Worm (Caenorhabditis elegans) whole organism, L3 larva: ENCODE data around the gene phf-32.

Source experiments
- R02D3.7 ChIP-seq: fragments of 150-350 bp; optimal IDR thresholded peaks from 2 replicates; lab custom pipeline; 2014; ENCODE audit warnings: missing biosample characterization, missing genetic modification characterization
- ZK546.5 ChIP-seq: sonication (generic microtip); optimal IDR thresholded peaks from 2 replicates; lab custom pipeline; 2017; ENCODE audit warnings: missing biosample characterization, missing genetic modification characterization
- ceh-16 ChIP-seq: sonication (generic microtip); optimal IDR thresholded peaks from 2 replicates; lab custom pipeline; 2017; ENCODE audit warnings: missing biosample characterization, missing genetic modification characterization
- ceh-82 ChIP-seq: fragments of 150-350 bp; optimal IDR thresholded peaks from 2 replicates; lab custom pipeline; 2014; ENCODE audit warnings: missing biosample characterization, missing genetic modification characterization
- ceh-9 ChIP-seq: sonication (generic microtip); optimal IDR thresholded peaks from 2 replicates; lab custom pipeline; 2018; ENCODE audit warnings: missing biosample characterization, missing genetic modification characterization
- daf-12 ChIP-seq: fragments of 150-350 bp; optimal IDR thresholded peaks from 2 replicates; lab custom pipeline; 2014; ENCODE audit warnings: missing biosample characterization, missing genetic modification reagents, missing genetic modification characterization
- egl-27 ChIP-seq: sonication (generic microtip); optimal IDR thresholded peaks from 4 replicates; lab custom pipeline; 2017; ENCODE audit warnings: missing biosample characterization, missing genetic modification reagents, missing genetic modification characterization
- egl-5 ChIP-seq: fragments of 150-350 bp; optimal IDR thresholded peaks from 2 replicates; lab custom pipeline; 2017; ENCODE audit warnings: missing biosample characterization, missing genetic modification reagents, missing genetic modification characterization, inconsistent platforms
- elt-1 ChIP-seq: fragments of 150-350 bp; optimal IDR thresholded peaks from 2 replicates; lab custom pipeline; 2014; ENCODE audit warnings: missing biosample characterization, missing genetic modification characterization
- elt-2 ChIP-seq: sonication (generic microtip); optimal IDR thresholded peaks from 2 replicates; lab custom pipeline; 2016; ENCODE audit warnings: missing genetic modification reagents, mild to moderate bottlenecking, missing genetic modification characterization, missing compliant biosample characterization
- elt-3 ChIP-seq, 3 experiments: fragments of 150-350 bp in 1 of 3; sonication (generic microtip) in 2 of 3; optimal IDR thresholded peaks; 2 replicates in 2 of 3; 4 replicates in 1 of 3; lab custom pipeline; 2014 to 2017; ENCODE audit warnings: missing biosample characterization in 3 of 3, missing genetic modification characterization in 3 of 3
- eor-1 ChIP-seq, 2 experiments: fragments of 150-350 bp; optimal IDR thresholded peaks; 2 replicates each; lab custom pipeline; 2014 to 2018; ENCODE audit warnings: missing biosample characterization in 2 of 2, missing genetic modification characterization in 2 of 2
- fkh-2 ChIP-seq: fragments of 150-350 bp; optimal IDR thresholded peaks from 2 replicates; lab custom pipeline; 2014; ENCODE audit warnings: missing biosample characterization, missing genetic modification reagents, missing genetic modification characterization
- hmg-11 ChIP-seq: sonication (generic microtip); optimal IDR thresholded peaks from 2 replicates; lab custom pipeline; 2016; ENCODE audit warnings: missing genetic modification characterization, missing compliant biosample characterization
- jun-1 ChIP-seq: fragments of 150-350 bp; optimal IDR thresholded peaks from 2 replicates; lab custom pipeline; 2014; ENCODE audit warnings: missing biosample characterization, missing genetic modification reagents, missing genetic modification characterization
- lin-15B ChIP-seq: fragments of 150-350 bp; optimal IDR thresholded peaks from 2 replicates; lab custom pipeline; 2014; ENCODE audit warnings: missing biosample characterization, missing genetic modification characterization
- lin-39 ChIP-seq: fragments of 150-350 bp; optimal IDR thresholded peaks from 2 replicates; lab custom pipeline; 2018; ENCODE audit warnings: missing biosample characterization, missing genetic modification reagents, missing genetic modification characterization
- mml-1 ChIP-seq: fragments of 150-350 bp; sonication (generic microtip); optimal IDR thresholded peaks from 3 replicates; lab custom pipeline; 2014; ENCODE audit warnings: missing biosample characterization, missing genetic modification characterization
- nfya-1 ChIP-seq: sonication (generic microtip); optimal IDR thresholded peaks from 2 replicates; lab custom pipeline; 2017; ENCODE audit warnings: missing genetic modification characterization, mild to moderate bottlenecking, missing compliant biosample characterization, antibody characterized with exemption, moderate library complexity; ENCODE audit not compliant: insufficient read depth
- nhr-11 ChIP-seq: fragments of 150-350 bp; optimal IDR thresholded peaks from 2 replicates; lab custom pipeline; 2014; ENCODE audit warnings: missing biosample characterization, missing genetic modification characterization
- nhr-12 ChIP-seq: fragments of 150-350 bp; optimal IDR thresholded peaks from 2 replicates; lab custom pipeline; 2014; ENCODE audit warnings: missing biosample characterization, missing genetic modification characterization
- nhr-23 ChIP-seq: fragments of 150-350 bp; optimal IDR thresholded peaks from 2 replicates; lab custom pipeline; 2014; ENCODE audit warnings: missing biosample characterization, missing genetic modification reagents, missing genetic modification characterization
- nhr-28 ChIP-seq: fragments of 150-350 bp; optimal IDR thresholded peaks from 2 replicates; lab custom pipeline; 2014; ENCODE audit warnings: missing biosample characterization, missing genetic modification characterization
- nhr-43 ChIP-seq: sonication (generic microtip); optimal IDR thresholded peaks from 2 replicates; lab custom pipeline; 2016; ENCODE audit warnings: mild to moderate bottlenecking, missing genetic modification characterization, missing compliant biosample characterization; ENCODE audit not compliant: poor library complexity, severe bottlenecking
- nhr-76 ChIP-seq: fragments of 150-350 bp; sonication (generic microtip); optimal IDR thresholded peaks from 5 replicates; lab custom pipeline; 2014; ENCODE audit warnings: missing biosample characterization, missing genetic modification characterization
- pha-4 ChIP-seq: fragments of 150-350 bp; optimal IDR thresholded peaks from 2 replicates; lab custom pipeline; 2014; ENCODE audit warnings: missing biosample characterization, missing genetic modification reagents, missing genetic modification characterization
- pqm-1 ChIP-seq: fragments of 150-350 bp; optimal IDR thresholded peaks from 2 replicates; lab custom pipeline; 2017; ENCODE audit warnings: missing biosample characterization, missing genetic modification characterization, inconsistent platforms
- snpc-4 ChIP-seq: fragments of 150-350 bp; optimal IDR thresholded peaks from 2 replicates; lab custom pipeline; 2014; ENCODE audit warnings: missing biosample characterization, missing genetic modification characterization
- tbx-2 ChIP-seq: sonication (generic microtip); optimal IDR thresholded peaks from 2 replicates; lab custom pipeline; 2016; ENCODE audit warnings: mild to moderate bottlenecking, missing genetic modification characterization, missing compliant biosample characterization
- unc-39 ChIP-seq: sonication (generic microtip); optimal IDR thresholded peaks from 4 replicates; lab custom pipeline; 2017; ENCODE audit warnings: missing biosample characterization, missing genetic modification characterization
- unc-62 ChIP-seq: fragments of 150-350 bp; sonication (generic microtip); optimal IDR thresholded peaks from 4 replicates; lab custom pipeline; 2014; ENCODE audit warnings: missing biosample characterization, missing genetic modification reagents, missing genetic modification characterization
- zag-1 ChIP-seq: fragments of 150-350 bp; optimal IDR thresholded peaks from 2 replicates; lab custom pipeline; 2014; ENCODE audit warnings: missing biosample characterization, missing genetic modification characterization
- ztf-11 ChIP-seq: fragments of 150-350 bp; optimal IDR thresholded peaks from 2 replicates; lab custom pipeline; 2014; ENCODE audit warnings: missing biosample characterization, missing genetic modification characterization

Gene phf-32

DNA sequence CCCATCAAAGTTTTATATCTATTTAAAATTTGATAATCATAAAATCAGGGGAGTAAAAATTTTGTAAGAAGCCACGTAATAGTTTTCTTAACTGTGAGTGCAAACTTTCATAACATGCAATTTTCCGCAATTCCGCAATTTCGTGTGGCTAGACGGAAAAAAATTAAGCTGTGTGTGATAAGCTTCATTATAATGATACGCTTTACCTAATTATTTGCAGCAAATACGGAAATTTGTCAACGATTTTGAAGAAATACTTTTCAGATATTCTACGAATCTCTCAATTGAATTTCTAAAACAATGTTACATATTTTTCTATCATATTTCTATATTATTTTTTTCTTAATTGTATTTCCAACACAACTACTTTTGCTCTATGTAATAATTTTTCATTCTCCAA lies 25.1 kb downstream of the phf-32 start, which contains the start of gene srd-46:
TSS of gene srd-46 (plus strand) at position 301 of the 400 bp plus-strand sequence.
- no peak for TF ChIP-seq unc-39 (tag; lab: Kevin White, UChicago)
- TF ChIP-seq elt-3 (tag; optimal IDR thresholded peaks at IDR 0.05; lab: Kevin White, UChicago): no peak
- TF ChIP-seq R02D3.7 (tag; lab: Kevin White, UChicago): no peak
- no peak for TF ChIP-seq hmg-11 (tag; lab: Kevin White, UChicago)
- TF ChIP-seq egl-27 (tag; lab: Kevin White, UChicago): no peak
- TF ChIP-seq ceh-82 (tag; lab: Kevin White, UChicago): no peak
- TF ChIP-seq ZK546.5 (tag; lab: Kevin White, UChicago): no peak
- TF ChIP-seq egl-5 (tag; lab: Kevin White, UChicago): no peak
- no peak for TF ChIP-seq nfya-1 (tag; lab: Kevin White, UChicago)
- no peak for TF ChIP-seq jun-1 (tag; lab: Kevin White, UChicago)
- TF ChIP-seq, all 47 proteins: peak for 0

DNA sequence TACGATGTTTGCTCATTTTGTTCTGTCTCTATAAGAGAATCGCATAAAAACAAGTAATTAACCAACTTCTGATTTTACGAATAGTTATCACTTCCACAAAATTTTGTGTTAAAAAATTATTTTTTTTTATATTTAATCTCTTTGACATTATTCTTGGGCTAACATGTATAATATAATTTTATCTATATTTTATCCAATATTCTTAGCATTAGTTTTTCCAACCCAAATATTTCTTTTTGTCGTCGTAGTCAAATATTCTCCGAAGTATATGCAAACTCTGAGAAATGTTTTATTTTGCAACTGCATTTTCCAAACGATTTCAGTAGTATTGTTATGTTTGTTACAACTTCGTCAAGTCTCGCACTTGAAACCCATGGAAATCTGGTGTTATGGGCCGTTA lies 26.8 kb downstream of the phf-32 start, which contains the start of gene srd-47:
TSS of gene srd-47 (plus strand) at position 164 of the 400 bp plus-strand sequence.
- no peak for TF ChIP-seq pha-4 (tag; lab: Kevin White, UChicago)
- TF ChIP-seq nhr-12 (tag; lab: Kevin White, UChicago): no peak
- no peak for TF ChIP-seq egl-27 (tag; lab: Kevin White, UChicago)
- no peak for TF ChIP-seq ceh-9 (tag; lab: Kevin White, UChicago)
- TF ChIP-seq lin-15B: no peak
- TF ChIP-seq nhr-76 (tag; lab: Kevin White, UChicago): no peak
- TF ChIP-seq eor-1 (tag; optimal IDR thresholded peaks at IDR 0.05; lab: Kevin White, UChicago): no peak
- no peak for TF ChIP-seq ZK546.5 (tag; lab: Kevin White, UChicago)
- TF ChIP-seq R02D3.7 (tag; lab: Kevin White, UChicago): no peak
- TF ChIP-seq tbx-2 (tag; lab: Kevin White, UChicago): no peak
- TF ChIP-seq ceh-16 (tag; lab: Kevin White, UChicago): no peak
- no peak for TF ChIP-seq daf-12 (tag; lab: Kevin White, UChicago)
- no peak for TF ChIP-seq nhr-11 (tag; lab: Kevin White, UChicago)
- TF ChIP-seq nhr-28 (tag; lab: Kevin White, UChicago): no peak
- TF ChIP-seq snpc-4 (tag; lab: Kevin White, UChicago): no peak
- no peak for TF ChIP-seq ztf-11 (tag; lab: Kevin White, UChicago)
- TF ChIP-seq lin-39 (tag; lab: Kevin White, UChicago): no peak
- no peak for TF ChIP-seq elt-2 (tag; lab: Kevin White, UChicago)
- no peak for TF ChIP-seq zag-1 (tag; lab: Kevin White, UChicago)
- no peak for TF ChIP-seq fkh-2 (tag; lab: Kevin White, UChicago)

DNA sequence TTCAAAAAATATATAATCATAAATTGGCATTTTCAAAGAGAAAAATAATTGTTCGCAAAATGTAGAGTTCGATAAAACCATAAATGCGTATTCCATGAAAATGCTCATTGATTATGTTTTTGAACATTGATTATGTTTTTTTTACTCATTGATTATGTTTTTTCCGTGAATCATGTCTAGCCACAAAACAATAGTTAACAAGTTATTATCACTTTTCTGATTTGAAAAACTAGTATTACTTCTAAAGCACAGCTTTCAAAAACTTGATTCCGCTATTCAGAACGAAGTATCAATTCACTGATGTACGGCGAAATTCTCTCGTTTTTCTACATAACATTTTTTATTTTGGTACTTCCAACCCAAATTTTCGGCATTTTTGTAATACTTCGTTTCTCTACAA lies 29.1 kb downstream of the phf-32 start, which contains the start of gene srd-48:
TSS of gene srd-48 (plus strand) at position 301 of the 400 bp plus-strand sequence.
- TF ChIP-seq nhr-28 (tag; lab: Kevin White, UChicago): no peak
- TF ChIP-seq nhr-43 (tag; lab: Kevin White, UChicago): no peak
- no peak for TF ChIP-seq pqm-1 (tag; lab: Kevin White, UChicago)
- no peak for TF ChIP-seq ZK546.5 (tag; lab: Kevin White, UChicago)
- TF ChIP-seq daf-12 (tag; lab: Kevin White, UChicago): no peak
- no peak for TF ChIP-seq unc-62 (GFP tag; lab: Kevin White, UChicago)
- TF ChIP-seq nhr-23: no peak
- TF ChIP-seq unc-39 (tag; lab: Kevin White, UChicago): no peak
- no peak for TF ChIP-seq ztf-11 (tag; lab: Kevin White, UChicago)
- TF ChIP-seq elt-3 (tag; optimal IDR thresholded peaks at IDR 0.05; lab: Kevin White, UChicago): no peak
- TF ChIP-seq elt-2 (tag; lab: Kevin White, UChicago): no peak
- TF ChIP-seq elt-1: no peak
- TF ChIP-seq tbx-2 (tag; lab: Kevin White, UChicago): no peak
- no peak for TF ChIP-seq mml-1
- TF ChIP-seq, all 47 proteins: peak for 0

DNA sequence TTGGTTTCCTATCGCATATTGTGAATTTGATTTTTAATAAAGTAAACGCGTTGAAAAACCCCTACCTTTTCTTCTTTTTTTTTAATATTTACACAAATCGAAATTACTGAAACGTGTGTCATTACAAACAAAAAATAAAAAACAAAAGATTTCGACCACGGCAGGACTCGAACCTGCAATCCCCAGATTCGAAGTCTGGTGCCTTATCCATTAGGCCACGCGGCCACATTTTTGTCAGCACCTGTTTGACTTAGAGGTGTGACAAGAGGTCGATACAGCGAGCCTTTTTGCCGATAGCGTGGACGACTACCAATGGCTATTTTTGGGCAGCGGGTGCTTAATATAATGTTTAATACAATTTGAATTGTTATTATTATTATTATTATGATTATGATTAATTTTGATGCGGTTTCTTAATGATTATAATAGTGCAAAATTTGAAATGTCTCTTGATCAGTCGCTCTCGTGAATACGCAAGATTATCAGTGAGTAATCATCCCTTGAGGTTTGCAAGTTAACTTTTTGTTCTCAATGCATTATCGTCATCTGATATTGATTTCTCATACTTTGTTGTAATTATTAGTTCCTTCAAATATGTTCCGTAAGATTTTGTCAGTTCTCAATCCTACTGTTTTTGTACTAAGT lies 31.3 kb downstream of the phf-32 start, which contains the start of gene srd-44:
TSS of gene srd-44 (plus strand) at position 595 of the 645 bp plus-strand sequence.
- TF ChIP-seq nhr-28 (tag; lab: Kevin White, UChicago): no peak
- peak; percentile 10 for TF ChIP-seq nhr-43 (tag; lab: Kevin White, UChicago)
